Worm (Caenorhabditis elegans): ENCODE measurements around the gene B0228.1.

The B0228.1 gene

ce11 chrII:7761440-7761839 lies 6.3 kb downstream of the B0228.1 start, which contains the start of gene B0228.8:
B0228.8 (minus strand) TSS chrII:7761540.
- TF ChIP-seq tbx-2 (tag; optimal IDR thresholded peaks at IDR 0.05) (no peak), nhr-20 (tag; optimal IDR thresholded peaks at IDR 0.05) (no peak), dsc-1 (tag; optimal IDR thresholded peaks at IDR 0.05) (no peak), nhr-28 (tag; optimal IDR thresholded peaks at IDR 0.05) (no peak), snu-23 (GFP tag; optimal IDR thresholded peaks at IDR 0.05) (no peak), aly-2 (tag; optimal IDR thresholded peaks at IDR 0.05) (no peak), skn-1 (tag; optimal IDR thresholded peaks at IDR 0.05) (no peak), fkh-4 (tag; optimal IDR thresholded peaks at IDR 0.05; ENCODE audit: borderline replicate concordance) (no peak), hlh-4 (tag; optimal IDR thresholded peaks at IDR 0.05) (no peak), C04F5.9 (tag; optimal IDR thresholded peaks at IDR 0.05) (no peak), unc-62 (GFP tag; optimal IDR thresholded peaks at IDR 0.05) (no peak), lin-39 (tag; optimal IDR thresholded peaks at IDR 0.05) (no peak), lsy-2 (tag; optimal IDR thresholded peaks at IDR 0.05) (no peak), lin-35 (GFP tag; optimal IDR thresholded peaks at IDR 0.05) (no peak), unc-130 (tag; optimal IDR thresholded peaks at IDR 0.05) (no peak), nhr-237 (tag; optimal IDR thresholded peaks at IDR 0.05) (no peak)

- TF ChIP-seq elt-2 (tag; optimal IDR thresholded peaks at IDR 0.05) (no peak), unc-30 (tag; optimal IDR thresholded peaks at IDR 0.05) (no peak), C16A3.4 (tag; optimal IDR thresholded peaks at IDR 0.05) (no peak), irx-1 (tag; optimal IDR thresholded peaks at IDR 0.05) (no peak), mef-2 (tag; optimal IDR thresholded peaks at IDR 0.05) (no peak), lsy-2 (tag; optimal IDR thresholded peaks at IDR 0.05) (no peak), sox-4 (tag; optimal IDR thresholded peaks at IDR 0.05) (no peak)
Observed at ce11 chrII:7763569-7763968, 8.4 kb downstream of the B0228.1 start, which contains the start of gene B0228.9. B0228.9 (minus strand) TSS chrII:7763669.

ce11 chrII:7765456-7765855 lies 10.3 kb downstream of the B0228.1 start, which contains the start of gene srh-39:
srh-39 (minus strand) TSS chrII:7765556.
- TF ChIP-seq nhr-12 (tag; optimal IDR thresholded peaks at IDR 0.05) (no peak), hlh-17 (GFP tag; optimal IDR thresholded peaks at IDR 0.05; ENCODE audit: borderline replicate concordance) (no peak), fkh-10 (GFP tag; optimal IDR thresholded peaks at IDR 0.05) (no peak), mdl-1 (tag; optimal IDR thresholded peaks at IDR 0.05) (no peak), grh-1 (GFP tag; IDR thresholded peaks at IDR 0.05) (no peak), nhr-76 (tag; optimal IDR thresholded peaks at IDR 0.05) (no peak), hlh-4 (tag; optimal IDR thresholded peaks at IDR 0.05) (no peak), mef-2 (tag; optimal IDR thresholded peaks at IDR 0.05) (no peak), lin-13 (GFP tag; optimal IDR thresholded peaks at IDR 0.05) (no peak), nhr-28 (tag; optimal IDR thresholded peaks at IDR 0.05) (no peak), fkh-4 (tag; optimal IDR thresholded peaks at IDR 0.05; ENCODE audit: borderline replicate concordance) (no peak), nhr-47 (tag; optimal IDR thresholded peaks at IDR 0.05) (no peak), nhr-11 (tag; optimal IDR thresholded peaks at IDR 0.05) (no peak), F16B12.6 (tag; optimal IDR thresholded peaks at IDR 0.05) (no peak), ceh-88 (GFP tag; IDR thresholded peaks at IDR 0.05) (no peak), egl-13 (tag; optimal IDR thresholded peaks at IDR 0.05) (no peak), pag-3 (tag; optimal IDR thresholded peaks at IDR 0.05; ENCODE audit: borderline replicate concordance, insufficient read depth) (no peak), tlp-1 (tag; optimal IDR thresholded peaks at IDR 0.05) (no peak)

- TF ChIP-seq lin-13 (GFP tag; optimal IDR thresholded peaks at IDR 0.05) (no peak), blmp-1 (tag; optimal IDR thresholded peaks at IDR 0.05) (peak; percentile 56), elt-2 (tag; optimal IDR thresholded peaks at IDR 0.05) (no peak), lir-3 (tag; optimal IDR thresholded peaks at IDR 0.05; ENCODE audit: poor library complexity) (no peak), nhr-76 (tag; optimal IDR thresholded peaks at IDR 0.05) (no peak), nhr-12 (tag; optimal IDR thresholded peaks at IDR 0.05) (no peak), elt-3 (tag; optimal IDR thresholded peaks at IDR 0.05) (no peak), nhr-85 (tag) (peak; percentile 59), grh-1 (GFP tag; IDR thresholded peaks at IDR 0.05) (no peak), irx-1 (tag; optimal IDR thresholded peaks at IDR 0.05) (no peak), mef-2 (tag; optimal IDR thresholded peaks at IDR 0.05) (no peak), egl-27 (tag; optimal IDR thresholded peaks at IDR 0.05) (no peak), unc-62 (GFP tag; optimal IDR thresholded peaks at IDR 0.05) (no peak), ceh-88 (GFP tag; IDR thresholded peaks at IDR 0.05) (no peak), egl-13 (tag; optimal IDR thresholded peaks at IDR 0.05) (no peak)
Observed at ce11 chrII:7769254-7769653, 14.1 kb downstream of the B0228.1 start.
